Worm (Caenorhabditis elegans) whole organism, young adult: ENCODE results near the gene H35N09.1.

Source experiments
- bed-2 ChIP-seq: fragments of 200-800 bp; sonication (Bioruptor generic); IDR thresholded peaks from 2 replicates; pipeline ENCODE4 v1.3.6; 2022; ENCODE audit warnings: missing genetic modification reagents, missing genetic modification characterization, missing compliant biosample characterization
- hsf-1 ChIP-seq: fragments of 200-800 bp; sonication (Bioruptor generic); IDR thresholded peaks from 2 replicates; pipeline ENCODE4 v1.3.6; 2022; ENCODE audit warnings: missing genetic modification reagents, missing genetic modification characterization, missing compliant biosample characterization
- lag-1 ChIP-seq: fragments of 200-800 bp; sonication (Bioruptor generic); IDR thresholded peaks from 2 replicates; pipeline ENCODE4 v1.3.6; 2022; ENCODE audit warnings: missing genetic modification reagents, missing genetic modification characterization, missing compliant biosample characterization
- snpc-4 ChIP-seq, 5 experiments: fragments of 150-350 bp in 1 of 5; sonication (generic microtip) in 4 of 5; optimal IDR thresholded peaks; 2 replicates each; lab custom pipeline; 2014 to 2018; ENCODE audit warnings: missing genetic modification characterization in 5 of 5, missing biosample characterization in 3 of 5, antibody characterized with exemption in 2 of 5, mild to moderate bottlenecking in 2 of 5, missing compliant biosample characterization in 2 of 5, missing genotype in 2 of 5, moderate library complexity in 2 of 5, missing genetic modification reagents in 1 of 5
- tbp1 ChIP-seq: fragments of 200-800 bp; sonication (Bioruptor generic); optimal IDR thresholded peaks from 2 replicates; lab custom pipeline; 2018; ENCODE audit warnings: mild to moderate bottlenecking, missing genetic modification characterization, missing compliant biosample characterization
- unc-62 ChIP-seq: fragments of 150-350 bp; optimal IDR thresholded peaks from 2 replicates; lab custom pipeline; 2014; ENCODE audit warnings: missing biosample characterization, missing genetic modification reagents, missing genetic modification characterization

DNA sequence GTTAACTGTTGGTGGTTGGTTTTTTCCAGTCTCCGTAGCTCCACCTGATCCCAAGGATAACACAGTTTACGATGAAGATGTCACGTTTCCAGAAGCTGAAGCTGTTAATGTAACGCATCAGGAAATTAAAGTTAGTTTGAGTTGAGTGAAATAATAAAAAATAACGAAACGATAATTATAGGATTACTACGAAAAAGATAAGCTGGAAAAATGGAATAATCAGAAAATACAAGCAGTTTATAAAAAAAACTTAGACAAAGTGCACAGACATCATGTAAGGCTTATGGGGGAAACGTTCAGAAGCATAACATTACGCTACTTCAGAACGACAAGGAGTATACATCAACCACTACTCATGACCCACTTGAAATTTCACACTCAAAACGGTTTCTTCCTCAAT is 23.7 kb upstream of the H35N09.1 start, which contains the start of gene F18E9.8:
- TF ChIP-seq snpc-4 (GFP tag; optimal IDR thresholded peaks at IDR 0.05; lab: Kevin White, UChicago) = no peak
- no peak for TF ChIP-seq snpc-4 (tag; optimal IDR thresholded peaks at IDR 0.05; lab: Kevin White, UChicago)
- TF ChIP-seq unc-62 (GFP tag; lab: Kevin White, UChicago) = no peak
- TF ChIP-seq lag-1 = no peak
- TF ChIP-seq hsf-1 (GFP tag; lab: Robert Waterston, UW) = no peak
- no peak for TF ChIP-seq tbp1 (GFP tag; lab: Kevin White, UChicago)
- no peak for TF ChIP-seq bed-2 (GFP tag; lab: Robert Waterston, UW)
